Fruit fly (Drosophila melanogaster) whole organism, embryonic: Measurements from ENCODE around the gene psh.

Experiments used
- Ada2b ChIP-seq: fragments of 200-800 bp; sonication (Bioruptor generic); IDR thresholded peaks from 2 replicates; pipeline ENCODE4 v1.3.6; 2022; ENCODE audit warnings: missing biosample characterization, missing genetic modification characterization
- Atf-2 ChIP-seq: fragments of 200-800 bp; sonication (Bioruptor generic); optimal IDR thresholded peaks from 2 replicates; lab custom pipeline; 2016; ENCODE audit warnings: missing biosample characterization, missing genetic modification characterization
- Blimp-1 ChIP-seq: fragments of 200-800 bp; sonication (Bioruptor generic); optimal IDR thresholded peaks from 3 replicates; lab custom pipeline; 2018; ENCODE audit warnings: missing biosample characterization, missing genetic modification characterization, mild to moderate bottlenecking, moderate library complexity, missing genetic modification reagents
- CG10979 ChIP-seq: fragments of 200-800 bp; sonication (Bioruptor generic); optimal IDR thresholded peaks from 2 replicates; lab custom pipeline; 2018; ENCODE audit warnings: missing biosample characterization, mild to moderate bottlenecking, missing genetic modification characterization, moderate library complexity
- CG11504 ChIP-seq: fragments of 200-800 bp; sonication (Bioruptor generic); optimal IDR thresholded peaks from 3 replicates; lab custom pipeline; 2019; ENCODE audit warnings: missing biosample characterization, mild to moderate bottlenecking, missing genetic modification characterization, moderate library complexity
- CG12104 ChIP-seq: fragments of 200-800 bp; sonication (Bioruptor generic); optimal IDR thresholded peaks from 3 replicates; lab custom pipeline; 2016; ENCODE audit warnings: missing biosample characterization, missing genetic modification characterization
- CG13287 ChIP-seq: fragments of 200-800 bp; sonication (Bioruptor generic); IDR thresholded peaks from 2 replicates; pipeline ENCODE4 v1.3.6; 2022; ENCODE audit warnings: missing biosample characterization, missing genetic modification characterization; ENCODE audit not compliant: partially characterized antibody
- CG14710 ChIP-seq: fragments of 200-800 bp; sonication (Bioruptor generic); optimal IDR thresholded peaks from 3 replicates; lab custom pipeline; 2019; ENCODE audit warnings: missing biosample characterization, mild to moderate bottlenecking, missing genetic modification characterization, moderate library complexity
- CG1602 ChIP-seq: fragments of 200-800 bp; sonication (Bioruptor generic); optimal IDR thresholded peaks from 3 replicates; lab custom pipeline; 2016; ENCODE audit warnings: missing biosample characterization, missing genetic modification characterization
- CG17612 ChIP-seq: fragments of 200-800 bp; sonication (Bioruptor generic); IDR thresholded peaks from 2 replicates; pipeline ENCODE4 v1.3.6; 2022; ENCODE audit warnings: missing biosample characterization, missing genetic modification characterization
- CG2712 ChIP-seq: fragments of 200-800 bp; optimal IDR thresholded peaks from 3 replicates; lab custom pipeline; 2019; ENCODE audit warnings: missing biosample characterization, mild to moderate bottlenecking, missing genetic modification characterization, moderate library complexity
- CG42726 ChIP-seq: fragments of 200-800 bp; sonication (Bioruptor generic); IDR thresholded peaks from 2 replicates; pipeline ENCODE4 v1.3.6; 2022; ENCODE audit warnings: missing biosample characterization, missing genetic modification characterization; ENCODE audit not compliant: partially characterized antibody
- CG8359 ChIP-seq: fragments of 200-800 bp; sonication (Bioruptor generic); optimal IDR thresholded peaks from 2 replicates; lab custom pipeline; 2017; ENCODE audit warnings: missing biosample characterization, mild to moderate bottlenecking, missing genetic modification characterization, borderline replicate concordance
- CG8944 ChIP-seq: fragments of 200-800 bp; sonication (Bioruptor generic); optimal IDR thresholded peaks from 3 replicates; lab custom pipeline; 2016; ENCODE audit warnings: missing biosample characterization, missing genetic modification characterization
- D19A ChIP-seq: fragments of 200-800 bp; optimal IDR thresholded peaks from 3 replicates; lab custom pipeline; 2019; ENCODE audit warnings: missing biosample characterization, mild to moderate bottlenecking, missing genetic modification characterization, moderate library complexity
- Dip3 ChIP-seq: fragments of 200-800 bp; sonication (Bioruptor generic); optimal IDR thresholded peaks from 3 replicates; lab custom pipeline; 2016; ENCODE audit warnings: missing biosample characterization, missing genetic modification characterization
- HLH54F ChIP-seq: fragments of 200-800 bp; sonication (Bioruptor generic); optimal IDR thresholded peaks from 3 replicates; lab custom pipeline; 2016; ENCODE audit warnings: missing biosample characterization, missing genetic modification characterization
- Hand ChIP-seq: fragments of 200-800 bp; sonication (Bioruptor generic); optimal IDR thresholded peaks from 2 replicates; lab custom pipeline; 2017; ENCODE audit warnings: mild to moderate bottlenecking, missing biosample characterization, missing genetic modification reagents, missing genetic modification characterization
- Optix ChIP-seq: fragments of 200-800 bp; sonication (Bioruptor generic); IDR thresholded peaks from 3 replicates; pipeline ENCODE4 v1.3.6; 2022; ENCODE audit warnings: missing biosample characterization, missing genetic modification characterization
- Sry-δ ChIP-seq: fragments of 200-800 bp; sonication (Bioruptor generic); optimal IDR thresholded peaks from 2 replicates; lab custom pipeline; 2016; ENCODE audit warnings: missing biosample characterization, missing genetic modification characterization
- ato ChIP-seq: fragments of 200-800 bp; sonication (Bioruptor generic); IDR thresholded peaks from 2 replicates; pipeline ENCODE4 v1.3.6; 2022; ENCODE audit warnings: missing biosample characterization, missing genetic modification characterization; ENCODE audit not compliant: partially characterized antibody
- bsh ChIP-seq, 2 experiments: fragments of 200-800 bp; sonication (Bioruptor generic); optimal IDR thresholded peaks; 2 replicates each; lab custom pipeline; 2017 to 2018; ENCODE audit warnings: mild to moderate bottlenecking in 2 of 2, missing biosample characterization in 2 of 2, missing genetic modification characterization in 2 of 2, moderate library complexity in 1 of 2
- crol ChIP-seq: fragments of 200-800 bp; sonication (Bioruptor generic); IDR thresholded peaks from 2 replicates; pipeline ENCODE4 v1.3.6; 2022; ENCODE audit warnings: missing biosample characterization, missing genetic modification characterization
- crp ChIP-seq, 2 experiments: fragments of 200-800 bp; sonication (Bioruptor generic); optimal IDR thresholded peaks; 2 replicates in 1 of 2; 3 replicates in 1 of 2; lab custom pipeline; 2017; ENCODE audit warnings: missing biosample characterization in 2 of 2, missing genetic modification characterization in 2 of 2, mild to moderate bottlenecking in 1 of 2, moderate library complexity in 1 of 2
- dmrt11E ChIP-seq: fragments of 200-800 bp; sonication (Bioruptor generic); optimal IDR thresholded peaks from 3 replicates; lab custom pipeline; 2018; ENCODE audit warnings: missing biosample characterization, mild to moderate bottlenecking, missing genetic modification characterization, moderate library complexity
- esg ChIP-seq: fragments of 200-800 bp; sonication (Bioruptor generic); conservative IDR thresholded peaks from 2 replicates; pipeline ENCODE4 v1.3.6; 2022; ENCODE audit warnings: missing biosample characterization, missing genetic modification characterization
- fd64A ChIP-seq: fragments of 200-800 bp; sonication (Bioruptor generic); optimal IDR thresholded peaks from 3 replicates; lab custom pipeline; 2018; ENCODE audit warnings: missing biosample characterization, mild to moderate bottlenecking, missing genetic modification characterization
- fd96Cb ChIP-seq: fragments of 200-800 bp; sonication (Bioruptor generic); optimal IDR thresholded peaks from 2 replicates; lab custom pipeline; 2018; ENCODE audit warnings: missing biosample characterization, mild to moderate bottlenecking, missing genetic modification characterization, moderate library complexity
- gem ChIP-seq: fragments of 200-800 bp; sonication (Bioruptor generic); optimal IDR thresholded peaks from 2 replicates; lab custom pipeline; 2019; ENCODE audit warnings: missing biosample characterization, mild to moderate bottlenecking, missing genetic modification characterization, moderate library complexity
- gsb-n ChIP-seq: fragments of 200-800 bp; sonication (Bioruptor generic); optimal IDR thresholded peaks from 3 replicates; lab custom pipeline; 2018; ENCODE audit warnings: missing biosample characterization, mild to moderate bottlenecking, missing genetic modification characterization
- hkb ChIP-seq, 2 experiments: fragments of 200-800 bp in 1 of 2; fragments of >200 bp in 1 of 2; sonication (Bioruptor generic) in 1 of 2; IDR thresholded peaks in 1 of 2; optimal IDR thresholded peaks in 1 of 2; 2 replicates each; pipeline versions ENCODE4 v1.3.6 to Lab custom; 2017 to 2022; ENCODE audit warnings: missing biosample characterization in 1 of 2, missing genetic modification characterization in 1 of 2
- lola ChIP-seq, 3 experiments: fragments of >200 bp in 2 of 3; fragments of 200-800 bp in 1 of 3; sonication (Bioruptor generic) in 1 of 3; optimal IDR thresholded peaks; 2 replicates each; lab custom pipeline; 2017 to 2019; ENCODE audit warnings: missing biosample characterization in 3 of 3, missing genetic modification characterization in 3 of 3, mild to moderate bottlenecking in 1 of 3, moderate library complexity in 1 of 3
- nau ChIP-seq: fragments of 200-800 bp; sonication (Bioruptor generic); optimal IDR thresholded peaks from 3 replicates; lab custom pipeline; 2017; ENCODE audit warnings: missing biosample characterization, mild to moderate bottlenecking, missing genetic modification characterization, missing genetic modification reagents
- nerfin-1 ChIP-seq: fragments of 200-800 bp; sonication (Bioruptor generic); optimal IDR thresholded peaks from 3 replicates; lab custom pipeline; 2019; ENCODE audit warnings: missing biosample characterization, mild to moderate bottlenecking, missing genetic modification characterization, moderate library complexity
- phol ChIP-seq: fragments of 200-800 bp; sonication (Bioruptor generic); optimal IDR thresholded peaks from 3 replicates; lab custom pipeline; 2018; ENCODE audit warnings: missing biosample characterization, mild to moderate bottlenecking, missing genetic modification characterization, moderate library complexity
- prd ChIP-seq, 3 experiments: fragments of >200 bp in 2 of 3; fragments of 200-800 bp in 1 of 3; sonication (Bioruptor generic) in 1 of 3; optimal IDR thresholded peaks in 2 of 3; IDR thresholded peaks in 1 of 3; 2 replicates in 2 of 3; 3 replicates in 1 of 3; pipeline versions ENCODE4 v1.3.6 to Lab custom; 2017 to 2022; ENCODE audit warnings: missing biosample characterization in 1 of 3, missing genetic modification characterization in 1 of 3
- pros ChIP-seq: fragments of 200-800 bp; sonication (Bioruptor generic); optimal IDR thresholded peaks from 3 replicates; lab custom pipeline; 2019; ENCODE audit warnings: missing biosample characterization, mild to moderate bottlenecking, missing genetic modification characterization, moderate library complexity
- sc ChIP-seq, 3 experiments: fragments of >200 bp in 2 of 3; fragments of 200-800 bp in 1 of 3; sonication (Bioruptor generic) in 1 of 3; optimal IDR thresholded peaks; 2 replicates in 2 of 3; 3 replicates in 1 of 3; lab custom pipeline; 2017; ENCODE audit warnings: mild to moderate bottlenecking in 1 of 3, missing biosample characterization in 1 of 3, missing genetic modification characterization in 1 of 3, missing genetic modification reagents in 1 of 3
- sens ChIP-seq: fragments of 200-800 bp; sonication (Bioruptor generic); peaks from one replicate; lab custom pipeline; 2016; ENCODE audit warnings: missing biosample characterization, missing genetic modification characterization
- slp2 ChIP-seq: fragments of 200-800 bp; sonication (Bioruptor generic); optimal IDR thresholded peaks from 2 replicates; lab custom pipeline; 2016; ENCODE audit warnings: missing biosample characterization, missing genetic modification characterization
- ssp ChIP-seq: fragments of 200-800 bp; sonication (Bioruptor generic); IDR thresholded peaks from 2 replicates; pipeline ENCODE4 v1.3.6; 2022; ENCODE audit warnings: missing biosample characterization, missing genetic modification characterization
- zf30C ChIP-seq: fragments of 200-800 bp; sonication (Bioruptor generic); optimal IDR thresholded peaks from 3 replicates; lab custom pipeline; 2018; ENCODE audit warnings: missing biosample characterization, mild to moderate bottlenecking, missing genetic modification characterization

Gene psh

dm6 chrX:18523146-18523812 lies 36.6 kb upstream of the psh start (continued):
- no peak for TF ChIP-seq sc (optimal IDR thresholded peaks at IDR 0.05; lab: Kevin White, UChicago)
- TF ChIP-seq sc (GFP tag; optimal IDR thresholded peaks at IDR 0.05; lab: Kevin White, UChicago): no peak
- no peak for TF ChIP-seq slp2
- peak; percentile 5 for TF ChIP-seq CG10979 (tag; lab: Kevin White, UChicago)
- TF ChIP-seq bsh (GFP tag; optimal IDR thresholded peaks at IDR 0.05; lab: Kevin White, UChicago): peak in 1 of 2 experiments; percentile 19
- no peak for TF ChIP-seq fd64A (GFP tag; lab: Kevin White, UChicago)
- no peak for TF ChIP-seq CG1602
- no peak for TF ChIP-seq nerfin-1 (tag; lab: Kevin White, UChicago)
- no peak for TF ChIP-seq ssp (GFP tag; lab: Robert Waterston, UW)
- no peak for TF ChIP-seq esg (GFP tag; lab: Robert Waterston, UW)
- TF ChIP-seq zf30C (GFP tag; lab: Kevin White, UChicago): no peak
- no peak for TF ChIP-seq ato
- TF ChIP-seq Hand (GFP tag; lab: Kevin White, UChicago): no peak
- no peak for TF ChIP-seq crp (GFP tag; optimal IDR thresholded peaks at IDR 0.05; lab: Kevin White, UChicago)
- TF ChIP-seq Sry-δ (GFP tag; lab: Kevin White, UChicago): no peak
- no peak for TF ChIP-seq CG17612 (GFP tag; lab: Robert Waterston, UW)
- no peak for TF ChIP-seq Atf-2 (GFP tag; lab: Kevin White, UChicago)

dm6 chrX:18522395-18523104 lies 35.8 kb upstream of the psh start, which contains the start of gene CG6481:
Gene CG6481 (minus strand): TSS chrX:18522445.
- TF ChIP-seq nerfin-1 (tag; lab: Kevin White, UChicago) (peak; percentile 61), pros (GFP tag; lab: Kevin White, UChicago) (peak; percentile 66), Dip3 (GFP tag; lab: Kevin White, UChicago) (no peak), prd (optimal IDR thresholded peaks at IDR 0.05; lab: Kevin White, UChicago) (no peak), prd (GFP tag; IDR thresholded peaks at IDR 0.05; lab: Robert Waterston, UW) (peak; percentile 25; the same call in 1 of the 3 replicates), CG10979 (tag; lab: Kevin White, UChicago) (peak; percentile 32), HLH54F (GFP tag; lab: Kevin White, UChicago) (no peak), Optix (GFP tag; lab: Robert Waterston, UW) (no peak), CG8944 (GFP tag; lab: Kevin White, UChicago) (no peak), Ada2b (no peak), Blimp-1 (GFP tag; lab: Kevin White, UChicago) (peak; percentile 17), CG14710 (tag; lab: Kevin White, UChicago) (peak; percentile 12), CG8359 (GFP tag; lab: Kevin White, UChicago) (no peak), fd96Cb (tag; lab: Kevin White, UChicago) (peak; percentile 10), nau (no peak), D19A (tag; lab: Kevin White, UChicago) (peak; percentile 7), sens (GFP tag; lab: Kevin White, UChicago) (peak; percentile 68), gem (tag; lab: Kevin White, UChicago) (peak; percentile 34), CG11504 (tag; lab: Kevin White, UChicago) (peak; percentile 19), gsb-n (peak; percentile 57), hkb (optimal IDR thresholded peaks at IDR 0.05; lab: Kevin White, UChicago) (no peak), hkb (GFP tag; IDR thresholded peaks at IDR 0.05; lab: Robert Waterston, UW) (no peak; the same call in 1 of the 2 replicates), CG42726 (GFP tag; lab: Robert Waterston, UW) (no peak), phol (tag; lab: Kevin White, UChicago) (peak; percentile 29), bsh (GFP tag; optimal IDR thresholded peaks at IDR 0.05; lab: Kevin White, UChicago) (peak in 1 of 2 experiments; percentile 22), lola (GFP tag; optimal IDR thresholded peaks at IDR 0.05; lab: Kevin White, UChicago) (peak in 1 of 3 experiments; percentile 19), dmrt11E (peak; percentile 34), CG12104 (GFP tag; lab: Kevin White, UChicago) (no peak), crol (peak; percentile 72), zf30C (GFP tag; lab: Kevin White, UChicago) (peak; percentile 32), CG2712 (peak; percentile 20), CG13287 (GFP tag; lab: Robert Waterston, UW) (no peak)
